Fruit fly (Drosophila melanogaster): ENCODE measurements around the gene scf.

The scf gene

DNA sequence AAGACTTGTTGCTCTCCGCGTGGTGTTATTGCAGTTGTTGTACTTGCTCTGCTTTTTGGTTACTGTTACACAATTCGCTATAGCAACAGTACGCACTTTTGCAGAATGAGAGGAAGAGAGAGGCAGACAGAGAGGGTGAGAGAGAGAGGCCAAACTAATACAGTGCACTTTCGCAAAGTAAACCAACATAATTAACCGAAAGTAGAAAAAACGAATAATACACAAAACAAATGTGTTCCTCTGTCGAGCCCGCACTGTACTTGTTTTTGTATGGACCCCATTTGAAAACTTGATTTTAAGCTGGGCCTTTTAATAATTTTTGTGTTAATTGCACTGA is 36.9 kb downstream of the scf start (continued):
- TF ChIP-seq caup (GFP tag; optimal IDR thresholded peaks at IDR 0.05; ENCODE audit: severe bottlenecking): peak; percentile 50
- no peak for TF ChIP-seq CG1233 (GFP tag; optimal IDR thresholded peaks at IDR 0.05)
- peak; percentile 68 for TF ChIP-seq CG18599 (GFP tag; optimal IDR thresholded peaks at IDR 0.05)
- TF ChIP-seq usp (GFP tag; optimal IDR thresholded peaks at IDR 0.05): no peak
- no peak for TF ChIP-seq kni (GFP tag; optimal IDR thresholded peaks at IDR 0.05)
- no peak for TF ChIP-seq CG1602 (GFP tag; optimal IDR thresholded peaks at IDR 0.05)
- peak; percentile 70 for TF ChIP-seq CG14441 (GFP tag; IDR thresholded peaks at IDR 0.05)
- peak in 1 of 2 experiments; percentile 36 for TF ChIP-seq Hr51 (GFP tag; optimal IDR thresholded peaks at IDR 0.05)
- 0 out of 2 replicates have a peak, but pooled peaks have one; percentile 29 for TF ChIP-seq CG17612 (GFP tag; IDR thresholded peaks at IDR 0.05)
- TF ChIP-seq nau (GFP tag; optimal IDR thresholded peaks at IDR 0.05): no peak
- no peak for TF ChIP-seq Jarid2 (GFP tag; optimal IDR thresholded peaks at IDR 0.05)
- peak; percentile 39 for TF ChIP-seq Fer3 (tag; optimal IDR thresholded peaks at IDR 0.05)
- TF ChIP-seq tx (GFP tag; optimal IDR thresholded peaks at IDR 0.05): no peak
- no peak for TF ChIP-seq trem (tag; optimal IDR thresholded peaks at IDR 0.05)
- no peak for TF ChIP-seq CG3065 (GFP tag; optimal IDR thresholded peaks at IDR 0.05)
- TF ChIP-seq Meics (GFP tag; optimal IDR thresholded peaks at IDR 0.05): peak; percentile 40
- no peak for TF ChIP-seq Oaz (GFP tag; IDR thresholded peaks at IDR 0.05)
- no peak for TF ChIP-seq CG12104 (GFP tag; optimal IDR thresholded peaks at IDR 0.05)
- no peak for TF ChIP-seq Bdp1 (GFP tag; optimal IDR thresholded peaks at IDR 0.05)
- peak; percentile 81 for TF ChIP-seq lab (GFP tag; optimal IDR thresholded peaks at IDR 0.05)
- no peak for TF ChIP-seq corto (GFP tag; optimal IDR thresholded peaks at IDR 0.05)
- no peak for TF ChIP-seq HLHmδ (GFP tag; optimal IDR thresholded peaks at IDR 0.05)
- no peak for TF ChIP-seq Nf-YA (GFP tag; IDR thresholded peaks at IDR 0.05)
- TF ChIP-seq cato (GFP tag; optimal IDR thresholded peaks at IDR 0.05; ENCODE audit: borderline replicate concordance): no peak
- TF ChIP-seq CG3163 (GFP tag; optimal IDR thresholded peaks at IDR 0.05): peak; percentile 15
- peak; percentile 43 for TF ChIP-seq lbe (GFP tag; optimal IDR thresholded peaks at IDR 0.05)
- TF ChIP-seq B-H2 (GFP tag; optimal IDR thresholded peaks at IDR 0.05): no peak
- no peak; the same call in 1 of the 2 replicates for TF ChIP-seq Ravus (GFP tag; IDR thresholded peaks at IDR 0.05)
- TF ChIP-seq CG11085 (GFP tag; IDR thresholded peaks at IDR 0.05): peak; percentile 37; the same call in 1 of the 2 replicates
- TF ChIP-seq Hand (GFP tag; optimal IDR thresholded peaks at IDR 0.05): no peak
- TF ChIP-seq Hey (tag; optimal IDR thresholded peaks at IDR 0.05): no peak
- TF ChIP-seq CG4404 (GFP tag; IDR thresholded peaks at IDR 0.05): 0 out of 2 replicates have a peak, but pooled peaks have one; percentile 39
- peak; percentile 70 for TF ChIP-seq CG2120 (GFP tag; optimal IDR thresholded peaks at IDR 0.05)
- peak; percentile 72 for TF ChIP-seq Dbx (GFP tag; IDR thresholded peaks at IDR 0.05)
- no peak for TF ChIP-seq NfI (GFP tag; optimal IDR thresholded peaks at IDR 0.05)
- TF ChIP-seq CG15269 (tag; optimal IDR thresholded peaks at IDR 0.05): peak; percentile 56
- TF ChIP-seq hbn (GFP tag; IDR thresholded peaks at IDR 0.05; ENCODE audit: partially characterized antibody): no peak
- peak; percentile 29; the same call in 1 of the 2 replicates for TF ChIP-seq dimm (GFP tag; IDR thresholded peaks at IDR 0.05)
- no peak for TF ChIP-seq CG17912 (GFP tag; optimal IDR thresholded peaks at IDR 0.05)
- TF ChIP-seq CG5180 (GFP tag; optimal IDR thresholded peaks at IDR 0.05): no peak
- TF ChIP-seq CG11504 (tag; optimal IDR thresholded peaks at IDR 0.05): no peak
- peak; percentile 39 for TF ChIP-seq CG13424 (tag; optimal IDR thresholded peaks at IDR 0.05)
